Fruit fly (Drosophila melanogaster) whole organism, embryonic: ENCODE data around the gene IFT52.

Source experiments
- Atf3 ChIP-seq: fragments of 200-800 bp; sonication (Bioruptor generic); optimal IDR thresholded peaks from 3 replicates; lab custom pipeline; 2016; ENCODE audit warnings: missing biosample characterization, missing genetic modification characterization
- Atf6 ChIP-seq: fragments of 200-800 bp; sonication (Bioruptor generic); IDR thresholded peaks from 2 replicates; pipeline ENCODE4 v1.3.6; 2022; ENCODE audit warnings: missing biosample characterization, missing genetic modification characterization
- CG10209 ChIP-seq: fragments of 200-800 bp; sonication (Bioruptor generic); optimal IDR thresholded peaks from 3 replicates; lab custom pipeline; 2017; ENCODE audit warnings: missing biosample characterization, mild to moderate bottlenecking, missing genetic modification characterization, missing genetic modification reagents
- CG10267 ChIP-seq: fragments of 200-800 bp; sonication (Bioruptor generic); optimal IDR thresholded peaks from 2 replicates; lab custom pipeline; 2018; ENCODE audit warnings: missing biosample characterization, mild to moderate bottlenecking, missing genetic modification characterization, moderate library complexity
- CG10321 ChIP-seq: fragments of 200-800 bp; sonication (Bioruptor generic); IDR thresholded peaks from 2 replicates; pipeline ENCODE4 v1.3.6; 2022; ENCODE audit warnings: missing biosample characterization, missing genetic modification characterization
- CG10431 ChIP-seq: fragments of 200-800 bp; sonication (Bioruptor generic); optimal IDR thresholded peaks from 3 replicates; lab custom pipeline; 2018; ENCODE audit warnings: missing biosample characterization, mild to moderate bottlenecking, missing genetic modification characterization
- CG11093 ChIP-seq: fragments of 200-800 bp; sonication (Bioruptor generic); IDR thresholded peaks from 3 replicates; pipeline ENCODE4 v1.3.6; 2022; ENCODE audit warnings: missing biosample characterization, missing genetic modification characterization
- CG11504 ChIP-seq: fragments of 200-800 bp; sonication (Bioruptor generic); optimal IDR thresholded peaks from 3 replicates; lab custom pipeline; 2019; ENCODE audit warnings: missing biosample characterization, mild to moderate bottlenecking, missing genetic modification characterization, moderate library complexity
- CG12071 ChIP-seq: fragments of 200-800 bp; sonication (Bioruptor generic); optimal IDR thresholded peaks from 3 replicates; lab custom pipeline; 2018; ENCODE audit warnings: missing biosample characterization, mild to moderate bottlenecking, missing genetic modification characterization
- CG13424 ChIP-seq: fragments of 200-800 bp; sonication (Bioruptor generic); optimal IDR thresholded peaks from 2 replicates; lab custom pipeline; 2019; ENCODE audit warnings: missing biosample characterization, mild to moderate bottlenecking, missing genetic modification characterization, moderate library complexity
- CG1529 ChIP-seq: fragments of 200-800 bp; sonication (Bioruptor generic); optimal IDR thresholded peaks from 3 replicates; lab custom pipeline; 2018; ENCODE audit warnings: missing biosample characterization, missing genetic modification characterization
- CG15601 ChIP-seq: fragments of 200-800 bp; sonication (Bioruptor generic); optimal IDR thresholded peaks from 3 replicates; lab custom pipeline; 2019; ENCODE audit warnings: missing biosample characterization, mild to moderate bottlenecking, missing genetic modification characterization, moderate library complexity
- CG17361 ChIP-seq: fragments of 200-800 bp; sonication (Bioruptor generic); IDR thresholded peaks from 3 replicates; pipeline ENCODE4 v1.3.6; 2022; ENCODE audit warnings: missing biosample characterization, missing genetic modification characterization
- CG18262 ChIP-seq: fragments of 200-800 bp; optimal IDR thresholded peaks from 3 replicates; lab custom pipeline; 2019; ENCODE audit warnings: missing biosample characterization, mild to moderate bottlenecking, missing genetic modification characterization, moderate library complexity
- CG2120 ChIP-seq: fragments of 200-800 bp; sonication (Bioruptor generic); optimal IDR thresholded peaks from 3 replicates; lab custom pipeline; 2016; ENCODE audit warnings: missing biosample characterization, missing genetic modification characterization
- CG31441 ChIP-seq: fragments of 200-800 bp; sonication (Bioruptor generic); IDR thresholded peaks from 2 replicates; pipeline ENCODE4 v1.3.6; 2022; ENCODE audit warnings: missing biosample characterization, missing genetic modification characterization
- CG34224 ChIP-seq: fragments of 200-800 bp; sonication (Bioruptor generic); IDR thresholded peaks from 3 replicates; pipeline ENCODE4 v1.3.6; 2022; ENCODE audit warnings: missing biosample characterization, missing genetic modification characterization; ENCODE audit not compliant: partially characterized antibody
- CG6854 ChIP-seq: fragments of 200-800 bp; sonication (Bioruptor generic); optimal IDR thresholded peaks from 3 replicates; lab custom pipeline; 2017; ENCODE audit warnings: missing biosample characterization, mild to moderate bottlenecking, missing genetic modification characterization
- CG8388 ChIP-seq: fragments of 200-800 bp; sonication (Bioruptor generic); optimal IDR thresholded peaks from 2 replicates; lab custom pipeline; 2019; ENCODE audit warnings: missing biosample characterization, mild to moderate bottlenecking, missing genetic modification characterization, moderate library complexity
- CHES-1-like ChIP-seq: fragments of 200-800 bp; sonication (Bioruptor generic); optimal IDR thresholded peaks from 2 replicates; lab custom pipeline; 2016; ENCODE audit warnings: missing biosample characterization, missing genetic modification characterization
- CoRest ChIP-seq: fragments of 200-800 bp; sonication (Bioruptor generic); optimal IDR thresholded peaks from 3 replicates; lab custom pipeline; 2018; ENCODE audit warnings: missing biosample characterization, mild to moderate bottlenecking, missing genetic modification characterization, moderate library complexity
- D19A ChIP-seq: fragments of 200-800 bp; optimal IDR thresholded peaks from 3 replicates; lab custom pipeline; 2019; ENCODE audit warnings: missing biosample characterization, mild to moderate bottlenecking, missing genetic modification characterization, moderate library complexity
- Dbx ChIP-seq: fragments of 200-800 bp; sonication (Bioruptor generic); IDR thresholded peaks from 3 replicates; pipeline ENCODE4 v1.3.6; 2022; ENCODE audit warnings: missing biosample characterization, missing genetic modification characterization
- Ets65A ChIP-seq: fragments of 200-800 bp; sonication (Bioruptor generic); peaks from one replicate; lab custom pipeline; 2016; ENCODE audit warnings: missing biosample characterization, missing genetic modification characterization
- Sox102F ChIP-seq: fragments of 200-800 bp; sonication (Bioruptor generic); optimal IDR thresholded peaks from 2 replicates; lab custom pipeline; 2018; ENCODE audit warnings: missing biosample characterization, mild to moderate bottlenecking, missing genetic modification characterization, moderate library complexity
- az2 ChIP-seq: fragments of 200-800 bp; sonication (Bioruptor generic); optimal IDR thresholded peaks from 3 replicates; lab custom pipeline; 2016; ENCODE audit warnings: missing biosample characterization, missing genetic modification characterization
- bcd ChIP-seq: fragments of 200-800 bp; sonication (Bioruptor generic); optimal IDR thresholded peaks from 2 replicates; lab custom pipeline; 2017; ENCODE audit warnings: missing biosample characterization, mild to moderate bottlenecking, missing genetic modification characterization
- cad ChIP-seq: fragments of >200 bp; optimal IDR thresholded peaks from 2 replicates; lab custom pipeline; 2017; ENCODE audit warnings: missing biosample characterization, missing genetic modification characterization
- cas ChIP-seq: fragments of 200-800 bp; sonication (Bioruptor generic); IDR thresholded peaks from 2 replicates; pipeline ENCODE4 v1.3.6; 2022; ENCODE audit warnings: missing biosample characterization, missing genetic modification characterization
- cg ChIP-seq: fragments of 200-800 bp; sonication (Bioruptor generic); optimal IDR thresholded peaks from 3 replicates; lab custom pipeline; 2019; ENCODE audit warnings: missing biosample characterization, mild to moderate bottlenecking, missing genetic modification characterization, moderate library complexity
- dmrt11E ChIP-seq: fragments of 200-800 bp; sonication (Bioruptor generic); optimal IDR thresholded peaks from 3 replicates; lab custom pipeline; 2018; ENCODE audit warnings: missing biosample characterization, mild to moderate bottlenecking, missing genetic modification characterization, moderate library complexity
- esg ChIP-seq: fragments of 200-800 bp; sonication (Bioruptor generic); conservative IDR thresholded peaks from 2 replicates; pipeline ENCODE4 v1.3.6; 2022; ENCODE audit warnings: missing biosample characterization, missing genetic modification characterization
- ewg ChIP-seq: fragments of 200-800 bp; sonication (Bioruptor generic); optimal IDR thresholded peaks from 3 replicates; lab custom pipeline; 2017; ENCODE audit warnings: mild to moderate bottlenecking, missing biosample characterization, missing genetic modification reagents, missing genetic modification characterization
- eyg ChIP-seq: fragments of 200-800 bp; sonication (Bioruptor generic); optimal IDR thresholded peaks from 3 replicates; lab custom pipeline; 2016; ENCODE audit warnings: missing biosample characterization, missing genetic modification characterization
- gce ChIP-seq: fragments of 200-800 bp; sonication (Bioruptor generic); IDR thresholded peaks from 3 replicates; pipeline ENCODE4 v1.3.6; 2022; ENCODE audit warnings: missing biosample characterization, missing genetic modification characterization
- gcm ChIP-seq: fragments of 200-800 bp; sonication (Bioruptor generic); optimal IDR thresholded peaks from 2 replicates; lab custom pipeline; 2019; ENCODE audit warnings: missing biosample characterization, mild to moderate bottlenecking, missing genetic modification characterization, moderate library complexity
- grau ChIP-seq: fragments of 200-800 bp; optimal IDR thresholded peaks from 3 replicates; lab custom pipeline; 2019; ENCODE audit warnings: missing biosample characterization, mild to moderate bottlenecking, missing genetic modification characterization, moderate library complexity
- gt ChIP-seq: fragments of 200-800 bp; sonication (Bioruptor generic); IDR thresholded peaks from 2 replicates; pipeline ENCODE4 v1.3.6; 2022; ENCODE audit warnings: missing biosample characterization, missing genetic modification characterization
- hbn ChIP-seq: fragments of 200-800 bp; sonication (Bioruptor generic); IDR thresholded peaks from 2 replicates; pipeline ENCODE4 v1.3.6; 2022; ENCODE audit warnings: missing biosample characterization, missing genetic modification characterization; ENCODE audit not compliant: partially characterized antibody
- kni ChIP-seq: fragments of 200-800 bp; sonication (Bioruptor generic); optimal IDR thresholded peaks from 3 replicates; lab custom pipeline; 2017; ENCODE audit warnings: mild to moderate bottlenecking, missing biosample characterization, missing genetic modification reagents, missing genetic modification characterization
- lab ChIP-seq: fragments of 200-800 bp; sonication (Bioruptor generic); optimal IDR thresholded peaks from 3 replicates; lab custom pipeline; 2017; ENCODE audit warnings: missing biosample characterization, missing genetic modification characterization, mild to moderate bottlenecking, moderate library complexity, missing genetic modification reagents
- nmo ChIP-seq: fragments of 200-800 bp; sonication (Bioruptor generic); optimal IDR thresholded peaks from 2 replicates; lab custom pipeline; 2018; ENCODE audit warnings: missing biosample characterization, mild to moderate bottlenecking, missing genetic modification characterization, moderate library complexity
- nom ChIP-seq: fragments of 200-800 bp; sonication (Bioruptor generic); optimal IDR thresholded peaks from 2 replicates; lab custom pipeline; 2017; ENCODE audit warnings: missing biosample characterization, missing genetic modification characterization, mild to moderate bottlenecking, moderate library complexity, missing genetic modification reagents
- odd ChIP-seq: fragments of 200-800 bp; sonication (Bioruptor generic); optimal IDR thresholded peaks from 2 replicates; lab custom pipeline; 2017; ENCODE audit warnings: missing biosample characterization, mild to moderate bottlenecking, missing genetic modification characterization
- pan ChIP-seq, 4 experiments: fragments of >200 bp in 3 of 4; fragments of 200-800 bp in 1 of 4; sonication (Bioruptor generic) in 1 of 4; optimal IDR thresholded peaks in 3 of 4; IDR thresholded peaks in 1 of 4; 2 replicates each; pipeline versions ENCODE4 v1.3.6 to Lab custom; 2017 to 2022; ENCODE audit warnings: missing biosample characterization in 2 of 4, missing genetic modification characterization in 2 of 4, mixed read lengths in 1 of 4
- pho ChIP-seq: fragments of 200-800 bp; sonication (Bioruptor generic); optimal IDR thresholded peaks from 2 replicates; lab custom pipeline; 2016; ENCODE audit warnings: missing biosample characterization, missing genetic modification characterization
- sr ChIP-seq: fragments of 200-800 bp; sonication (Bioruptor generic); IDR thresholded peaks from 3 replicates; pipeline ENCODE4 v1.3.6; 2022; ENCODE audit warnings: missing biosample characterization, missing genetic modification characterization
- tap ChIP-seq: fragments of 200-800 bp; optimal IDR thresholded peaks from 3 replicates; lab custom pipeline; 2019; ENCODE audit warnings: missing biosample characterization, mild to moderate bottlenecking, missing genetic modification characterization, moderate library complexity
- twi ChIP-seq: fragments of 200-800 bp; optimal IDR thresholded peaks from 2 replicates; lab custom pipeline; 2019; ENCODE audit warnings: missing biosample characterization, mild to moderate bottlenecking, missing genetic modification characterization, moderate library complexity
- vvl ChIP-seq: fragments of 200-800 bp; sonication (Bioruptor generic); IDR thresholded peaks from 2 replicates; pipeline ENCODE4 v1.3.6; 2022; ENCODE audit warnings: missing biosample characterization, missing genetic modification characterization
- z ChIP-seq: fragments of 200-800 bp; sonication (Bioruptor generic); IDR thresholded peaks from 3 replicates; pipeline ENCODE4 v1.3.6; 2022; ENCODE audit warnings: missing biosample characterization, missing genetic modification characterization

IFT52 gene

DNA sequence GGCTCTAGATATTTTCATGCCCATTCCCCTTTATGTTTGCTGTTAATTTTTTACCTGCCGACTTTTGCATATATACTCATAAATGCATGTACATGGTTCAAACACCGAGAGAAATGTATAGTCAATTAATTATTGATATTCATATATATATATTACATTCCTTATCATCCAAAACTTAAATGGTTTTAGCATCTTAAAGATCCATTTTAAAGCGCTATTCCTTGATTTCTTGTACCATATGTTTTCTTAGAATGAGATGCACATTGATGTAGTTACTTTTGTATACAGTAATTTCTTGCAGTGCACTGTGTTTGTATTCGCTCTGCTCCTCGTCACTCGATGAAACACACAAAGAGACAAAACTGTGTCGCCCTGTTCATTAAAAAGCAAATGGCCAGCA is 48.6 kb downstream of the IFT52 start (continued):
- TF ChIP-seq Atf6 (GFP tag; lab: Robert Waterston, UW) (no peak), CG34224 (GFP tag; lab: Robert Waterston, UW) (no peak), CG31441 (GFP tag; lab: Robert Waterston, UW) (peak; percentile 30; the same call in 1 of the 2 replicates), cg (GFP tag; lab: Kevin White, UChicago) (no peak), CG18262 (tag; lab: Kevin White, UChicago) (peak; percentile 51), kni (GFP tag; lab: Kevin White, UChicago) (no peak), dmrt11E (peak; percentile 46), az2 (GFP tag; lab: Kevin White, UChicago) (peak; percentile 29), CG2120 (GFP tag; lab: Kevin White, UChicago) (no peak), bcd (GFP tag; lab: Kevin White, UChicago) (no peak), CG12071 (GFP tag; lab: Kevin White, UChicago) (no peak), CG10209 (GFP tag; lab: Kevin White, UChicago) (peak; percentile 26), CoRest (tag; lab: Kevin White, UChicago) (peak; percentile 27), CG10431 (GFP tag; lab: Kevin White, UChicago) (no peak), gt (no peak), ewg (GFP tag; lab: Kevin White, UChicago) (no peak), sr (GFP tag; lab: Robert Waterston, UW) (no peak), cas (GFP tag; lab: Robert Waterston, UW) (no peak), Ets65A (no peak), CG8388 (peak; percentile 13), CG10267 (peak; percentile 13), Atf3 (GFP tag; lab: Kevin White, UChicago) (no peak), pan (optimal IDR thresholded peaks at IDR 0.05; lab: Kevin White, UChicago) (no peak), pan (GFP tag; optimal IDR thresholded peaks at IDR 0.05 in 1 of 2, IDR thresholded peaks at IDR 0.05 in 1 of 2) (peak in 1 of 2 experiments; percentile 37), pho (GFP tag; lab: Kevin White, UChicago) (no peak), eyg (no peak), cad (GFP tag; lab: Kevin White, UChicago) (no peak), CG11093 (GFP tag; lab: Robert Waterston, UW) (no peak), hbn (GFP tag; lab: Robert Waterston, UW) (no peak), CG1529 (GFP tag; lab: Kevin White, UChicago) (no peak), CHES-1-like (GFP tag; lab: Kevin White, UChicago) (no peak), CG6854 (GFP tag; lab: Kevin White, UChicago) (no peak), gce (GFP tag; lab: Robert Waterston, UW) (no peak), nom (GFP tag; lab: Kevin White, UChicago) (no peak), nmo (GFP tag; lab: Kevin White, UChicago) (peak; percentile 40), CG10321 (GFP tag; lab: Robert Waterston, UW) (no peak), tap (tag; lab: Kevin White, UChicago) (peak; percentile 23), CG11504 (tag; lab: Kevin White, UChicago) (peak; percentile 62), odd (GFP tag; lab: Kevin White, UChicago) (no peak), grau (peak; percentile 38), D19A (tag; lab: Kevin White, UChicago) (peak; percentile 32), esg (GFP tag; lab: Robert Waterston, UW) (no peak), lab (GFP tag; lab: Kevin White, UChicago) (peak; percentile 34), CG17361 (GFP tag; lab: Robert Waterston, UW) (peak; percentile 28; the same call in 1 of the 3 replicates), CG15601 (no peak), twi (tag; lab: Kevin White, UChicago) (no peak), gcm (peak; percentile 12), Sox102F (peak; percentile 57), CG13424 (tag; lab: Kevin White, UChicago) (peak; percentile 24), z (GFP tag; lab: Robert Waterston, UW) (no peak), Dbx (GFP tag; lab: Robert Waterston, UW) (no peak), vvl (GFP tag; lab: Robert Waterston, UW) (no peak)
